Worm (Caenorhabditis elegans) whole organism, L1 larva: ENCODE measurements around the gene H38K22.9.

Experiments
- C04F5.9 ChIP-seq: sonication (generic microtip); optimal IDR thresholded peaks from 2 replicates; lab custom pipeline; 2016; ENCODE audit warnings: missing genetic modification characterization, missing compliant biosample characterization
- C16A3.4 ChIP-seq: fragments of 150-350 bp; optimal IDR thresholded peaks from 2 replicates; lab custom pipeline; 2014; ENCODE audit warnings: missing biosample characterization, missing genetic modification characterization
- F16B12.6 ChIP-seq: fragments of 150-350 bp; optimal IDR thresholded peaks from 2 replicates; lab custom pipeline; 2014; ENCODE audit warnings: missing biosample characterization, missing genetic modification characterization
- Y116A8C.19 ChIP-seq: sonication (generic microtip); optimal IDR thresholded peaks from 2 replicates; lab custom pipeline; 2016; ENCODE audit warnings: missing compliant biosample characterization, missing genetic modification characterization, borderline replicate concordance
- alr-1 ChIP-seq: fragments of 200-800 bp; sonication (Bioruptor generic); optimal IDR thresholded peaks from 2 replicates; lab custom pipeline; 2018; ENCODE audit warnings: borderline replicate concordance, mild to moderate bottlenecking, missing genetic modification characterization, missing compliant biosample characterization
- ceh-88 ChIP-seq: fragments of 200-800 bp; sonication (Bioruptor generic); IDR thresholded peaks from 2 replicates; pipeline ENCODE4 v1.3.6; 2022; ENCODE audit warnings: missing genetic modification characterization, missing compliant biosample characterization
- ces-1 ChIP-seq: fragments of 150-350 bp; optimal IDR thresholded peaks from 2 replicates; lab custom pipeline; 2014; ENCODE audit warnings: missing biosample characterization, missing genetic modification reagents, missing genetic modification characterization
- dpl-1 ChIP-seq, 3 experiments: fragments of 150-350 bp in 2 of 3; sonication (generic microtip) in 1 of 3; optimal IDR thresholded peaks; 2 replicates each; lab custom pipeline; 2014 to 2017; ENCODE audit warnings: missing biosample characterization in 3 of 3, missing genetic modification characterization in 3 of 3, missing genetic modification reagents in 3 of 3
- efl-1 ChIP-seq, 4 experiments: fragments of 150-350 bp; optimal IDR thresholded peaks in 3 of 4; peaks in 1 of 4; 1 replicate in 1 of 4; 2 replicates in 3 of 4; lab custom pipeline; 2014; ENCODE audit warnings: missing biosample characterization in 2 of 4, missing genetic modification characterization in 2 of 4, missing genetic modification reagents in 2 of 4
- efl-3 ChIP-seq: fragments of 200-800 bp; sonication (Bioruptor generic); optimal IDR thresholded peaks from 2 replicates; lab custom pipeline; 2018; ENCODE audit warnings: mild to moderate bottlenecking, missing genetic modification characterization, missing compliant biosample characterization
- egl-13 ChIP-seq: sonication (generic microtip); optimal IDR thresholded peaks from 2 replicates; lab custom pipeline; 2016; ENCODE audit warnings: missing genotype, missing genetic modification reagents, missing genetic modification characterization, missing compliant biosample characterization
- egl-27 ChIP-seq, 2 experiments: fragments of 150-350 bp in 1 of 2; sonication (generic microtip); optimal IDR thresholded peaks; 3 replicates each; lab custom pipeline; 2017 to 2018; ENCODE audit warnings: missing biosample characterization in 2 of 2, missing genetic modification characterization in 2 of 2, missing genetic modification reagents in 2 of 2
- elt-2 ChIP-seq: sonication (generic microtip); optimal IDR thresholded peaks from 2 replicates; lab custom pipeline; 2016; ENCODE audit warnings: missing genetic modification characterization, mild to moderate bottlenecking, inconsistent platforms, missing compliant biosample characterization, missing genetic modification reagents
- elt-3 ChIP-seq, 6 experiments: fragments of 150-350 bp in 1 of 6; sonication (generic microtip); optimal IDR thresholded peaks; 2 replicates each; lab custom pipeline; 2017 to 2018; ENCODE audit warnings: missing biosample characterization in 6 of 6, missing genetic modification characterization in 6 of 6, inconsistent platforms in 1 of 6
- ets-5 ChIP-seq: fragments of 200-800 bp; sonication (Bioruptor generic); IDR thresholded peaks from 2 replicates; pipeline ENCODE4 v1.3.6; 2022; ENCODE audit warnings: missing genetic modification characterization, missing compliant biosample characterization
- fkh-10 ChIP-seq: sonication (generic microtip); optimal IDR thresholded peaks from 2 replicates; lab custom pipeline; 2017; ENCODE audit warnings: missing biosample characterization, missing genetic modification reagents, missing genetic modification characterization
- fkh-8 ChIP-seq: sonication (generic microtip); optimal IDR thresholded peaks from 2 replicates; lab custom pipeline; 2016; ENCODE audit warnings: mild to moderate bottlenecking, missing genetic modification characterization, missing compliant biosample characterization
- irx-1 ChIP-seq: sonication (generic microtip); optimal IDR thresholded peaks from 2 replicates; lab custom pipeline; 2016; ENCODE audit warnings: missing genetic modification characterization, missing compliant biosample characterization
- isw-1 ChIP-seq: fragments of 200-800 bp; sonication (Bioruptor generic); IDR thresholded peaks from 2 replicates; pipeline ENCODE4 v1.3.6; 2022; ENCODE audit warnings: missing genetic modification characterization, missing compliant biosample characterization
- jun-1 ChIP-seq: fragments of 150-350 bp; optimal IDR thresholded peaks from 2 replicates; lab custom pipeline; 2014; ENCODE audit warnings: missing biosample characterization, missing genetic modification reagents, missing genetic modification characterization
- lin-39 ChIP-seq: fragments of 150-350 bp; optimal IDR thresholded peaks from 2 replicates; lab custom pipeline; 2014; ENCODE audit warnings: missing biosample characterization, missing genetic modification reagents, missing genetic modification characterization
- mdl-1 ChIP-seq, 2 experiments: fragments of 150-350 bp; optimal IDR thresholded peaks; 2 replicates each; lab custom pipeline; 2014 to 2017; ENCODE audit warnings: missing biosample characterization in 2 of 2, missing genetic modification characterization in 2 of 2, inconsistent platforms in 1 of 2
- mep-1 ChIP-seq: fragments of 150-350 bp; optimal IDR thresholded peaks from 2 replicates; lab custom pipeline; 2014; ENCODE audit warnings: missing biosample characterization, missing genetic modification characterization
- nhr-11 ChIP-seq: fragments of 150-350 bp; optimal IDR thresholded peaks from 2 replicates; lab custom pipeline; 2014; ENCODE audit warnings: missing biosample characterization, missing genetic modification characterization
- nhr-28 ChIP-seq: fragments of 150-350 bp; optimal IDR thresholded peaks from 2 replicates; lab custom pipeline; 2014; ENCODE audit warnings: missing biosample characterization, missing genetic modification characterization
- nhr-76 ChIP-seq: sonication (generic microtip); optimal IDR thresholded peaks from 2 replicates; lab custom pipeline; 2017; ENCODE audit warnings: missing biosample characterization, missing genetic modification characterization
- nhr-77 ChIP-seq: fragments of 150-350 bp; optimal IDR thresholded peaks from 2 replicates; lab custom pipeline; 2014; ENCODE audit warnings: missing biosample characterization, missing genetic modification characterization
- nhr-84 ChIP-seq: sonication (generic microtip); optimal IDR thresholded peaks from 2 replicates; lab custom pipeline; 2017; ENCODE audit warnings: missing biosample characterization, missing genetic modification characterization
- nhr-85 ChIP-seq: sonication (generic microtip); peaks from one replicate; lab custom pipeline; 2016; ENCODE audit warnings: missing genetic modification characterization, inconsistent platforms, missing compliant biosample characterization
- nhr-90 ChIP-seq: sonication (generic microtip); optimal IDR thresholded peaks from 2 replicates; lab custom pipeline; 2016; ENCODE audit warnings: mild to moderate bottlenecking, missing genetic modification characterization, missing compliant biosample characterization; ENCODE audit not compliant: poor library complexity
- pag-3 ChIP-seq: sonication (generic microtip); optimal IDR thresholded peaks from 2 replicates; lab custom pipeline; 2017; ENCODE audit warnings: missing genetic modification characterization, mild to moderate bottlenecking, missing compliant biosample characterization, antibody characterized with exemption, borderline replicate concordance; ENCODE audit not compliant: insufficient read depth
- pax-3 ChIP-seq: fragments of 200-800 bp; sonication (Bioruptor generic); optimal IDR thresholded peaks from 2 replicates; lab custom pipeline; 2018; ENCODE audit warnings: mild to moderate bottlenecking, missing genetic modification characterization, moderate library complexity, missing compliant biosample characterization
- skn-1 ChIP-seq: fragments of 150-350 bp; optimal IDR thresholded peaks from 2 replicates; lab custom pipeline; 2014; ENCODE audit warnings: missing biosample characterization, missing genetic modification characterization
- sup-37 ChIP-seq: fragments of 200-800 bp; sonication (Bioruptor generic); optimal IDR thresholded peaks from 2 replicates; lab custom pipeline; 2018; ENCODE audit warnings: mild to moderate bottlenecking, missing genetic modification characterization, missing compliant biosample characterization
- tbx-2 ChIP-seq: sonication (generic microtip); optimal IDR thresholded peaks from 2 replicates; lab custom pipeline; 2016; ENCODE audit warnings: missing genetic modification characterization, missing compliant biosample characterization
- unc-130 ChIP-seq: fragments of 150-350 bp; optimal IDR thresholded peaks from 2 replicates; lab custom pipeline; 2017; ENCODE audit warnings: missing biosample characterization, missing genetic modification characterization, inconsistent platforms
- unc-98 ChIP-seq: fragments of 200-800 bp; sonication (Bioruptor generic); IDR thresholded peaks from 2 replicates; pipeline ENCODE4 v1.3.6; 2022; ENCODE audit warnings: missing genetic modification characterization, missing compliant biosample characterization
- zip-4 ChIP-seq: fragments of 200-800 bp; sonication (Bioruptor generic); optimal IDR thresholded peaks from 2 replicates; lab custom pipeline; 2018; ENCODE audit warnings: mild to moderate bottlenecking, missing genetic modification characterization, moderate library complexity, missing compliant biosample characterization

H38K22.9 gene

ce11 chrIII:4284732-4285165 lies 39.2 kb upstream of the H38K22.9 start (continued):
- TF ChIP-seq nhr-77 (tag; lab: Kevin White, UChicago) (peak; percentile 77), isw-1 (no peak; the same call in 1 of the 2 replicates), nhr-90 (tag; lab: Kevin White, UChicago) (peak; percentile 93), Y116A8C.19 (tag; lab: Kevin White, UChicago) (no peak), zip-4 (GFP tag; lab: Kevin White, UChicago) (peak; percentile 39), irx-1 (peak; percentile 61), egl-27 (tag; optimal IDR thresholded peaks at IDR 0.05; lab: Kevin White, UChicago) (peak in 1 of 2 experiments; percentile 13), alr-1 (no peak), jun-1 (tag; lab: Kevin White, UChicago) (peak; percentile 72), ets-5 (GFP tag; lab: Robert Waterston, UW) (no peak), unc-98 (GFP tag; lab: Robert Waterston, UW) (no peak), ces-1 (no peak), dpl-1 (GFP tag; optimal IDR thresholded peaks at IDR 0.05; lab: Kevin White, UChicago) (peak; percentile 51 to 59 (median 57)), nhr-84 (tag; lab: Kevin White, UChicago) (no peak), nhr-28 (tag; lab: Kevin White, UChicago) (no peak), elt-3 (tag; optimal IDR thresholded peaks at IDR 0.05; lab: Kevin White, UChicago) (peak in 3 of 6 experiments; percentile 33 to 79 (median 63)), nhr-85 (tag; lab: Kevin White, UChicago) (peak; percentile 100), pag-3 (tag; lab: Kevin White, UChicago) (no peak), pax-3 (tag; lab: Kevin White, UChicago) (peak; percentile 29), unc-130 (tag; lab: Kevin White, UChicago) (no peak), efl-1 (optimal IDR thresholded peaks at IDR 0.05; lab: Kevin White, UChicago) (peak; percentile 60 to 62), efl-1 (GFP tag; optimal IDR thresholded peaks at IDR 0.05 in 1 of 2; lab: Kevin White, UChicago) (peak; percentile 29 to 97), C04F5.9 (tag; lab: Kevin White, UChicago) (peak; percentile 31), C16A3.4 (tag; lab: Kevin White, UChicago) (peak; percentile 63), mdl-1 (tag; optimal IDR thresholded peaks at IDR 0.05; lab: Kevin White, UChicago) (peak in 1 of 2 experiments; percentile 91), mep-1 (peak; percentile 86), egl-13 (tag; lab: Kevin White, UChicago) (no peak), sup-37 (GFP tag; lab: Kevin White, UChicago) (peak; percentile 83), fkh-10 (GFP tag; lab: Kevin White, UChicago) (no peak), tbx-2 (peak; percentile 87), elt-2 (peak; percentile 76), F16B12.6 (tag; lab: Kevin White, UChicago) (peak; percentile 41), nhr-11 (no peak), efl-3 (GFP tag; lab: Kevin White, UChicago) (peak; percentile 75), skn-1 (tag; lab: Kevin White, UChicago) (peak; percentile 75), lin-39 (tag; lab: Kevin White, UChicago) (no peak), nhr-76 (tag; lab: Kevin White, UChicago) (no peak), ceh-88 (peak; percentile 58)

ce11 chrIII:4287379-4287778 lies 36.6 kb upstream of the H38K22.9 start, which contains the start of gene R10E4.3:
TSS of gene R10E4.3 (minus strand) at chrIII:4287479.
- no peak for TF ChIP-seq fkh-8 (tag; lab: Kevin White, UChicago)

DNA sequence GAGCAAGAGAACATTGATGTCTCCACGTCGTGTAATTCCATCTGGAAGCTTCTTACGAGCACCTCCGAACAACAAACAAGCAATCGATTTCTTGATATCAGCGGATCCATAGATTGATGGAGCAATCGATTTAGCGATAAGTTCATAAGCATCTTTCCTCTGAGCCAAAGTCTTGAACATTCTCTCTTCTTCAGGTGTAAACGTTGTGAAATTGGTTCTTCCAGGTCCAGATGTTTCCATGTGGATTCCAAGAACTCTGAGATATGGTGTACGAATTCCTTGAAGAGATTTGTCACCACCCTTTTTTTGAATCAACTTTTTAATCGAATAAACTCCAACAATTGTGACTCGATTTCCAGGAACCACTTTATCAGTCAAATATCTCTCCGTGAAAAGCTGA lies 34.0 kb upstream of the H38K22.9 start:
- TF ChIP-seq efl-1 (optimal IDR thresholded peaks at IDR 0.05; lab: Kevin White, UChicago), result no peak
- peak in 1 of 2 experiments; percentile 30 for TF ChIP-seq efl-1 (GFP tag; optimal IDR thresholded peaks at IDR 0.05 in 1 of 2; lab: Kevin White, UChicago)
- no peak for TF ChIP-seq egl-27 (tag; optimal IDR thresholded peaks at IDR 0.05; lab: Kevin White, UChicago)
